Fruit fly (Drosophila melanogaster): ENCODE measurements around the gene COX8.
A peak's percentile ranks its signal among the peaks of the same experiment; 100 is the strongest.

Gene COX8

DNA sequence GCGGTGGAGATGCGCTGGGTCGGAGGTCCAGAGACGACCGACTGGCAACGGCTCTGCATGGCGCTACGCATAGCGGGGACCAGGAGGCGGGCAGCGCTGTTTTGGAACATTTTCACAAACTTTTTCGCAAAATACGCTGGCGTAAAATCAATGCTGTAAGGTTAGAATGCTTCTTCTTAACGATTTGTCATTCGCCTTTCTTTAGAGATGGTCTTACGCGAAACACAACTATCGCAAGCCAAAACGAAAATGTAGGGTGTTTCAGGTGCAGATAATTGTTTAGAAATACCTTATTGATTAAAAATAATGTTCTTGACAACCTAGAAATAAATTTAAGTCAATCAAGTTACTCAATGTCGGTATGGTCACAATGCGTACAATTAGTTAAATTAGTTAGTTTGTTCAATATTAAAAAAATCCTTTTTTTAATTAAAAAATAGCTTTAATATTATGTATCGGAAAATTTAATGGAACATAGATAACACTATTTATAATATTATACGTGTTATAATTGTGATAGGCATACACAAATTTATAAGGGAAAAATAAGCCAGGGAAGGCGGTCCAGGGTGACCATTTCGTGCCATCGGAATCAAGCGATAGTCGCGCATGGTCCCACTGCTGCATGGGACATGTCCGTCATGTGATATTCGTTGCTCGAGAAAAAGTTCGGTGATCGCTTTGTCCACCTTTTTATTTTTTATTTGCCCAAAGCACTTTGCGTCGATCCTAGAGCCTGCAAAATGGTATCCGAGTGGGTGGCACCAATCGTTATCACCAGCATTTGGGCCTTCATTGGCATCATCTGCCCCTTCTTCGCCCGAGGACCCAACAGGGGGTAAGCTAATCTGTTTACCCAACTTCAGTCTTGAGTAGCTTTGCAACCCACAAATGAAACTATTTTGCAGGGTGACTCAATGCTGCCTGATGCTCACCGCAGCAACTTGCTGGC lies at the start of gene COX8, which contains the start of gene VhaM9.7-b (continued):
- TF ChIP-seq ttk (GFP tag; IDR thresholded peaks at IDR 0.05), result no peak
- peak; percentile 60 for TF ChIP-seq Opbp (GFP tag; IDR thresholded peaks at IDR 0.05; ENCODE audit: partially characterized antibody)
- TF ChIP-seq CG2875 (GFP tag; optimal IDR thresholded peaks at IDR 0.05), result no peak
- TF ChIP-seq hbn (GFP tag; IDR thresholded peaks at IDR 0.05; ENCODE audit: partially characterized antibody), result peak; percentile 53
- no peak for TF ChIP-seq CG13894 (tag; optimal IDR thresholded peaks at IDR 0.05)
- no peak for TF ChIP-seq D19A (tag; optimal IDR thresholded peaks at IDR 0.05)
- TF ChIP-seq CG34376 (GFP tag; optimal IDR thresholded peaks at IDR 0.05), result peak; percentile 27
- TF ChIP-seq H15 (GFP tag; IDR thresholded peaks at IDR 0.05), result no peak
- TF ChIP-seq CG10366 (GFP tag; IDR thresholded peaks at IDR 0.05), result peak; percentile 61; the same call in 1 of the 2 replicates
- peak; percentile 14 for TF ChIP-seq CG18476 (GFP tag; optimal IDR thresholded peaks at IDR 0.05)
- TF ChIP-seq gem (tag; optimal IDR thresholded peaks at IDR 0.05), result no peak
- no peak for TF ChIP-seq CG15601 (tag; optimal IDR thresholded peaks at IDR 0.05)
- TF ChIP-seq Dp (GFP tag; optimal IDR thresholded peaks at IDR 0.05), result no peak
- TF ChIP-seq pan (optimal IDR thresholded peaks at IDR 0.05), result no peak
- peak in 1 of 2 experiments; percentile 37 for TF ChIP-seq pan (GFP tag; optimal IDR thresholded peaks at IDR 0.05 in 1 of 2, IDR thresholded peaks at IDR 0.05 in 1 of 2)
- TF ChIP-seq Trl (optimal IDR thresholded peaks at IDR 0.05), result no peak
- TF ChIP-seq Trl (GFP tag; optimal IDR thresholded peaks at IDR 0.05), result peak; percentile 70
- no peak for TF ChIP-seq CG6813 (GFP tag; optimal IDR thresholded peaks at IDR 0.05)
- peak; percentile 43 for TF ChIP-seq fd96Cb (tag; optimal IDR thresholded peaks at IDR 0.05)
- peak; percentile 88 for TF ChIP-seq bigmax (GFP tag; optimal IDR thresholded peaks at IDR 0.05)
- peak; percentile 65; the same call in 1 of the 3 replicates for TF ChIP-seq vnd (GFP tag; IDR thresholded peaks at IDR 0.05; ENCODE audit: partially characterized antibody)
- TF ChIP-seq CG1792 (GFP tag; optimal IDR thresholded peaks at IDR 0.05), result no peak
- peak; percentile 86 for TF ChIP-seq YL-1 (GFP tag; optimal IDR thresholded peaks at IDR 0.05)
- no peak for TF ChIP-seq Dfd (GFP tag; optimal IDR thresholded peaks at IDR 0.05)
- peak; percentile 80 for TF ChIP-seq slbo (GFP tag; IDR thresholded peaks at IDR 0.05)
- no peak for TF ChIP-seq Lim3 (GFP tag; IDR thresholded peaks at IDR 0.05)
- TF ChIP-seq jumu (GFP tag; optimal IDR thresholded peaks at IDR 0.05), result peak; percentile 44
- TF ChIP-seq bbx (GFP tag; IDR thresholded peaks at IDR 0.05; ENCODE audit: partially characterized antibody), result peak; percentile 65
- peak; percentile 58 for TF ChIP-seq PHDP (tag; optimal IDR thresholded peaks at IDR 0.05)
- TF ChIP-seq CG10462 (GFP tag; optimal IDR thresholded peaks at IDR 0.05), result peak; percentile 42
- TF ChIP-seq BtbVII (GFP tag; optimal IDR thresholded peaks at IDR 0.05), result no peak
- TF ChIP-seq CG30431 (GFP tag; optimal IDR thresholded peaks at IDR 0.05), result no peak
- TF ChIP-seq CG12155 (GFP tag; optimal IDR thresholded peaks at IDR 0.05), result peak; percentile 65
- peak; percentile 76 for TF ChIP-seq MBD-R2 (GFP tag; IDR thresholded peaks at IDR 0.05)
- peak; percentile 55 for TF ChIP-seq Chrac-16 (GFP tag; optimal IDR thresholded peaks at IDR 0.05)
- TF ChIP-seq Lpt (GFP tag; optimal IDR thresholded peaks at IDR 0.05), result no peak
- TF ChIP-seq ro (GFP tag; IDR thresholded peaks at IDR 0.05), result no peak
- no peak for TF ChIP-seq CG17912 (GFP tag; optimal IDR thresholded peaks at IDR 0.05)
- peak; percentile 18 for TF ChIP-seq psq (GFP tag; optimal IDR thresholded peaks at IDR 0.05)
- no peak for TF ChIP-seq odd (GFP tag; optimal IDR thresholded peaks at IDR 0.05)
- no peak for TF ChIP-seq z (GFP tag; IDR thresholded peaks at IDR 0.05)
- no peak for TF ChIP-seq CG9817 (tag; optimal IDR thresholded peaks at IDR 0.05)
- TF ChIP-seq CG1647 (GFP tag; optimal IDR thresholded peaks at IDR 0.05), result peak; percentile 25
- TF ChIP-seq CG7271 (tag; optimal IDR thresholded peaks at IDR 0.05), result no peak
- peak; percentile 50 to 51 for TF ChIP-seq chif (GFP tag; optimal IDR thresholded peaks at IDR 0.05)
- TF ChIP-seq sqz (GFP tag; optimal IDR thresholded peaks at IDR 0.05), result no peak
- no peak for TF ChIP-seq dan (GFP tag; IDR thresholded peaks at IDR 0.05)
- TF ChIP-seq Ptx1 (GFP tag; IDR thresholded peaks at IDR 0.05), result no peak

Data from whole organism, embryonic.